Fruit fly (Drosophila melanogaster): ENCODE data around the gene Nep2.

DNA sequence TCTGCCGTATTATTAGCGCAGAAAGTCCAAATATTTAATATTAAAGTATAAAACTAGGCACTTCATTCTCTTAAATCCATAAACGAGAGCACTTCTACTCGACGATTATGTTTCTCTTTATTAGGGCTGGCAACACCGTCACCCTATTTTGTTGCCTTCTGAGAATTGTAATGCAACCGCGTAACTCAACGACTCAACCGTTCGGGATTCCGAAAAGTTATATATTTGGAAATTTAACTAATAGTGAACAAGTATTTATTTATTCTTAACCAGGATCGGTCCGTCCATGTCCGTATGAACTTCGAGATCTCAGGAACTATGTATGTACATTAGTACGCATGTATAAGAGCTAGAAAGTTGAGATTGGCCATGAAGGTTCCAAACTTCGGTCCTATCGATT, 18.1 kb upstream of the Nep2 start, which contains the start of gene atms:
- TF ChIP-seq psq (GFP tag; optimal IDR thresholded peaks at IDR 0.05) (no peak), fru (GFP tag; optimal IDR thresholded peaks at IDR 0.05) (no peak), pan (optimal IDR thresholded peaks at IDR 0.05) (no peak)
